Worm (Caenorhabditis elegans) whole organism, late embryonic: ENCODE measurements around the gene fbxa-106.

Experiments
- Y22D7AL.16 ChIP-seq: sonication (generic microtip); optimal IDR thresholded peaks from 2 replicates; lab custom pipeline; 2016; ENCODE audit warnings: missing genetic modification characterization, missing compliant biosample characterization
- fkh-6 ChIP-seq: sonication (generic microtip); optimal IDR thresholded peaks from 2 replicates; lab custom pipeline; 2016; ENCODE audit warnings: missing genetic modification characterization, missing compliant biosample characterization
- madf-2 ChIP-seq: sonication (generic microtip); optimal IDR thresholded peaks from 2 replicates; lab custom pipeline; 2017; ENCODE audit warnings: missing genetic modification characterization, missing compliant biosample characterization
- nhr-11 ChIP-seq: fragments of 150-350 bp; optimal IDR thresholded peaks from 2 replicates; lab custom pipeline; 2014; ENCODE audit warnings: missing biosample characterization, missing genetic modification characterization
- ttx-3 ChIP-seq: sonication (generic microtip); optimal IDR thresholded peaks from 2 replicates; lab custom pipeline; 2016; ENCODE audit warnings: missing genetic modification reagents, missing genetic modification characterization, missing compliant biosample characterization

- no peak for TF ChIP-seq Y22D7AL.16 (tag; lab: Kevin White, UChicago)
- TF ChIP-seq madf-2 (tag; lab: Kevin White, UChicago): no peak
- TF ChIP-seq nhr-11: no peak
- TF ChIP-seq ttx-3 (tag; lab: Kevin White, UChicago): no peak
- no peak for TF ChIP-seq fkh-6 (tag; lab: Kevin White, UChicago)
Measured at ce11 chrV:18043271-18043670, 41.7 kb downstream of the fbxa-106 start, which contains the start of gene ebp-1.
